Fruit fly (Drosophila melanogaster) whole organism, embryonic: ENCODE results near the gene ps.

Source experiments
- Ada2b ChIP-seq: fragments of 200-800 bp; sonication (Bioruptor generic); IDR thresholded peaks from 2 replicates; pipeline ENCODE4 v1.3.6; 2022; ENCODE audit warnings: missing biosample characterization, missing genetic modification characterization
- Awh ChIP-seq: fragments of 200-800 bp; sonication (Bioruptor generic); IDR thresholded peaks from 2 replicates; pipeline ENCODE4, ENCODE4 v1.3.6; 2022; ENCODE audit warnings: missing biosample characterization, missing genetic modification characterization
- CG10462 ChIP-seq: fragments of 200-800 bp; sonication (Bioruptor generic); optimal IDR thresholded peaks from 2 replicates; lab custom pipeline; 2016; ENCODE audit warnings: missing biosample characterization, missing genetic modification characterization
- CG12236 ChIP-seq: fragments of 200-800 bp; sonication (Bioruptor generic); optimal IDR thresholded peaks from 2 replicates; lab custom pipeline; 2016; ENCODE audit warnings: missing biosample characterization, missing genetic modification characterization
- CG14014 ChIP-seq: fragments of 200-800 bp; sonication (Bioruptor generic); IDR thresholded peaks from 2 replicates; pipeline ENCODE4 v1.3.6; 2022; ENCODE audit warnings: missing biosample characterization, missing genetic modification characterization
- CG15514 ChIP-seq: fragments of 200-800 bp; sonication (Bioruptor generic); optimal IDR thresholded peaks from 3 replicates; lab custom pipeline; 2017; ENCODE audit warnings: missing biosample characterization, missing genetic modification characterization, mild to moderate bottlenecking, moderate library complexity, missing genetic modification reagents
- CG17385 ChIP-seq: fragments of 200-800 bp; sonication (Bioruptor generic); optimal IDR thresholded peaks from 3 replicates; lab custom pipeline; 2018; ENCODE audit warnings: missing biosample characterization, mild to moderate bottlenecking, missing genetic modification characterization
- CG17612 ChIP-seq: fragments of 200-800 bp; sonication (Bioruptor generic); IDR thresholded peaks from 2 replicates; pipeline ENCODE4 v1.3.6; 2022; ENCODE audit warnings: missing biosample characterization, missing genetic modification characterization
- CG18619 ChIP-seq: fragments of 200-800 bp; sonication (Bioruptor generic); optimal IDR thresholded peaks from 3 replicates; lab custom pipeline; 2017; ENCODE audit warnings: missing biosample characterization, mild to moderate bottlenecking, missing genetic modification characterization
- CG2199 ChIP-seq: fragments of 200-800 bp; sonication (Bioruptor generic); IDR thresholded peaks from 3 replicates; pipeline ENCODE4 v1.3.6; 2022; ENCODE audit warnings: missing biosample characterization, missing genetic modification characterization
- CG2678 ChIP-seq: fragments of 200-800 bp; sonication (Bioruptor generic); optimal IDR thresholded peaks from 3 replicates; lab custom pipeline; 2019; ENCODE audit warnings: missing biosample characterization, mild to moderate bottlenecking, missing genetic modification characterization, moderate library complexity
- CG34224 ChIP-seq: fragments of 200-800 bp; sonication (Bioruptor generic); IDR thresholded peaks from 3 replicates; pipeline ENCODE4 v1.3.6; 2022; ENCODE audit warnings: missing biosample characterization, missing genetic modification characterization; ENCODE audit not compliant: partially characterized antibody
- CG34422 ChIP-seq: fragments of 200-800 bp; sonication (Bioruptor generic); IDR thresholded peaks from 3 replicates; pipeline ENCODE4 v1.3.6; 2022; ENCODE audit warnings: missing biosample characterization, missing genetic modification characterization
- CG3726 ChIP-seq: fragments of 200-800 bp; sonication (Bioruptor generic); IDR thresholded peaks from 3 replicates; pipeline ENCODE4, ENCODE4 v1.3.6; 2022; ENCODE audit warnings: missing biosample characterization, missing genetic modification characterization
- CG4360 ChIP-seq: fragments of 200-800 bp; sonication (Bioruptor generic); IDR thresholded peaks from 2 replicates; pipeline ENCODE4 v1.3.6; 2022; ENCODE audit warnings: missing biosample characterization, missing genetic modification characterization
- CG43689 ChIP-seq: fragments of 200-800 bp; sonication (Bioruptor generic); IDR thresholded peaks from 2 replicates; pipeline ENCODE4 v1.3.6; 2022; ENCODE audit warnings: missing biosample characterization, missing genetic modification characterization
- CG6654 ChIP-seq: fragments of 200-800 bp; sonication (Bioruptor generic); optimal IDR thresholded peaks from 2 replicates; lab custom pipeline; 2017; ENCODE audit warnings: missing biosample characterization, mild to moderate bottlenecking, missing genetic modification characterization
- CG6683 ChIP-seq: fragments of 200-800 bp; sonication (Bioruptor generic); optimal IDR thresholded peaks from 2 replicates; lab custom pipeline; 2017; ENCODE audit warnings: missing biosample characterization, mild to moderate bottlenecking, missing genetic modification characterization, missing genetic modification reagents
- CG7839 ChIP-seq: fragments of 200-800 bp; sonication (Bioruptor generic); optimal IDR thresholded peaks from 3 replicates; lab custom pipeline; 2018; ENCODE audit warnings: missing biosample characterization, mild to moderate bottlenecking, missing genetic modification characterization, moderate library complexity
- CG7963 ChIP-seq: fragments of 200-800 bp; sonication (Bioruptor generic); IDR thresholded peaks from 3 replicates; pipeline ENCODE4 v1.3.6; 2022; ENCODE audit warnings: missing biosample characterization, missing genetic modification characterization; ENCODE audit not compliant: partially characterized antibody
- CG8924 ChIP-seq: fragments of 200-800 bp; optimal IDR thresholded peaks from 3 replicates; lab custom pipeline; 2019; ENCODE audit warnings: missing biosample characterization, mild to moderate bottlenecking, missing genetic modification characterization, moderate library complexity
- CG8944 ChIP-seq: fragments of 200-800 bp; sonication (Bioruptor generic); optimal IDR thresholded peaks from 3 replicates; lab custom pipeline; 2016; ENCODE audit warnings: missing biosample characterization, missing genetic modification characterization
- D19A ChIP-seq: fragments of 200-800 bp; optimal IDR thresholded peaks from 3 replicates; lab custom pipeline; 2019; ENCODE audit warnings: missing biosample characterization, mild to moderate bottlenecking, missing genetic modification characterization, moderate library complexity
- Dfd ChIP-seq, 2 experiments: fragments of >200 bp; optimal IDR thresholded peaks; 2 replicates each; lab custom pipeline; 2017; ENCODE audit warnings: missing biosample characterization in 2 of 2, missing genetic modification characterization in 2 of 2
- Dref ChIP-seq: fragments of 200-800 bp; sonication (Bioruptor generic); IDR thresholded peaks from 2 replicates; pipeline ENCODE4 v1.3.6; 2022; ENCODE audit warnings: missing biosample characterization, missing genetic modification characterization
- HLH3B ChIP-seq: fragments of 200-800 bp; sonication (Bioruptor generic); IDR thresholded peaks from 2 replicates; pipeline ENCODE4 v1.3.6; 2022; ENCODE audit warnings: missing biosample characterization, missing genetic modification characterization
- Lim3 ChIP-seq: fragments of 200-800 bp; sonication (Bioruptor generic); IDR thresholded peaks from 2 replicates; pipeline ENCODE4 v1.3.6; 2022; ENCODE audit warnings: missing biosample characterization, missing genetic modification characterization
- Med ChIP-seq: fragments of 200-800 bp; sonication (Bioruptor generic); peaks from one replicate; lab custom pipeline; 2016; ENCODE audit warnings: missing biosample characterization, missing genetic modification characterization, mild to moderate bottlenecking, inconsistent platforms, moderate library complexity
- Nf-YC ChIP-seq: fragments of 200-800 bp; optimal IDR thresholded peaks from 3 replicates; lab custom pipeline; 2019; ENCODE audit warnings: missing biosample characterization, mild to moderate bottlenecking, missing genetic modification characterization, moderate library complexity
- Sin3A ChIP-seq: fragments of >200 bp; optimal IDR thresholded peaks from 2 replicates; lab custom pipeline; 2018
- Six4 ChIP-seq: fragments of 200-800 bp; sonication (Bioruptor generic); optimal IDR thresholded peaks from 2 replicates; lab custom pipeline; 2016; ENCODE audit warnings: missing biosample characterization, missing genetic modification characterization
- cas ChIP-seq: fragments of 200-800 bp; sonication (Bioruptor generic); IDR thresholded peaks from 2 replicates; pipeline ENCODE4 v1.3.6; 2022; ENCODE audit warnings: missing biosample characterization, missing genetic modification characterization
- chif ChIP-seq, 2 experiments: fragments of 200-800 bp; sonication (Bioruptor generic); optimal IDR thresholded peaks; 3 replicates each; lab custom pipeline; 2016; ENCODE audit warnings: missing biosample characterization in 2 of 2, missing genetic modification characterization in 2 of 2
- crc ChIP-seq: fragments of 200-800 bp; sonication (Bioruptor generic); optimal IDR thresholded peaks from 2 replicates; lab custom pipeline; 2016; ENCODE audit warnings: missing biosample characterization, missing genetic modification characterization
- dimm ChIP-seq: fragments of 200-800 bp; sonication (Bioruptor generic); IDR thresholded peaks from 2 replicates; pipeline ENCODE4 v1.3.6; 2022; ENCODE audit warnings: missing biosample characterization, missing genetic modification characterization
- dpn ChIP-seq, 2 experiments: fragments of 200-800 bp; sonication (Bioruptor generic); optimal IDR thresholded peaks; 3 replicates each; lab custom pipeline; 2016; ENCODE audit warnings: missing biosample characterization in 2 of 2, missing genetic modification characterization in 2 of 2
- kah ChIP-seq: fragments of 200-800 bp; sonication (Bioruptor generic); optimal IDR thresholded peaks from 2 replicates; lab custom pipeline; 2018; ENCODE audit warnings: missing biosample characterization, mild to moderate bottlenecking, missing genetic modification characterization
- nmo ChIP-seq: fragments of 200-800 bp; sonication (Bioruptor generic); optimal IDR thresholded peaks from 2 replicates; lab custom pipeline; 2018; ENCODE audit warnings: missing biosample characterization, mild to moderate bottlenecking, missing genetic modification characterization, moderate library complexity
- prd ChIP-seq, 3 experiments: fragments of >200 bp in 2 of 3; fragments of 200-800 bp in 1 of 3; sonication (Bioruptor generic) in 1 of 3; optimal IDR thresholded peaks in 2 of 3; IDR thresholded peaks in 1 of 3; 2 replicates in 2 of 3; 3 replicates in 1 of 3; pipeline versions ENCODE4 v1.3.6 to Lab custom; 2017 to 2022; ENCODE audit warnings: missing biosample characterization in 1 of 3, missing genetic modification characterization in 1 of 3
- pum ChIP-seq: fragments of 200-800 bp; sonication (Bioruptor generic); optimal IDR thresholded peaks from 2 replicates; lab custom pipeline; 2016; ENCODE audit warnings: missing biosample characterization, missing genetic modification characterization
- row ChIP-seq: fragments of 200-800 bp; sonication (Bioruptor generic); IDR thresholded peaks from 3 replicates; pipeline ENCODE4 v1.3.6; 2022; ENCODE audit warnings: missing biosample characterization, missing genetic modification characterization
- scrt ChIP-seq: fragments of 200-800 bp; sonication (Bioruptor generic); optimal IDR thresholded peaks from 2 replicates; lab custom pipeline; 2018; ENCODE audit warnings: missing biosample characterization, mild to moderate bottlenecking, missing genetic modification characterization, moderate library complexity
- sens ChIP-seq: fragments of 200-800 bp; sonication (Bioruptor generic); peaks from one replicate; lab custom pipeline; 2016; ENCODE audit warnings: missing biosample characterization, missing genetic modification characterization
- tap ChIP-seq: fragments of 200-800 bp; optimal IDR thresholded peaks from 3 replicates; lab custom pipeline; 2019; ENCODE audit warnings: missing biosample characterization, mild to moderate bottlenecking, missing genetic modification characterization, moderate library complexity
- tll ChIP-seq, 2 experiments: fragments of 200-800 bp in 1 of 2; fragments of >200 bp in 1 of 2; sonication (Bioruptor generic) in 1 of 2; optimal IDR thresholded peaks; 2 replicates each; lab custom pipeline; 2017 to 2019; ENCODE audit warnings: missing biosample characterization in 2 of 2, missing genetic modification characterization in 2 of 2, mild to moderate bottlenecking in 1 of 2, moderate library complexity in 1 of 2
- vvl ChIP-seq: fragments of 200-800 bp; sonication (Bioruptor generic); IDR thresholded peaks from 2 replicates; pipeline ENCODE4 v1.3.6; 2022; ENCODE audit warnings: missing biosample characterization, missing genetic modification characterization
- zen2 ChIP-seq: fragments of 200-800 bp; sonication (Bioruptor generic); IDR thresholded peaks from 3 replicates; pipeline ENCODE4 v1.3.6; 2022; ENCODE audit warnings: missing biosample characterization, missing genetic modification characterization; ENCODE audit not compliant: partially characterized antibody
- zfh2 ChIP-seq: fragments of 200-800 bp; sonication (Bioruptor generic); optimal IDR thresholded peaks from 2 replicates; lab custom pipeline; 2016; ENCODE audit warnings: missing biosample characterization, missing genetic modification characterization

Gene ps

dm6 chr3R:9395998-9396397 lies 21.7 kb upstream of the ps start:
- TF ChIP-seq cas (GFP tag; lab: Robert Waterston, UW) = no peak
- 0 out of 2 replicates have a peak, but pooled peaks have one; percentile 11 for TF ChIP-seq CG4360 (GFP tag; lab: Robert Waterston, UW)
- no peak for TF ChIP-seq chif (GFP tag; optimal IDR thresholded peaks at IDR 0.05; lab: Kevin White, UChicago)
- no peak for TF ChIP-seq CG6654 (GFP tag; lab: Kevin White, UChicago)
- TF ChIP-seq prd (optimal IDR thresholded peaks at IDR 0.05; lab: Kevin White, UChicago) = no peak
- 0 out of 3 replicates have a peak, but pooled peaks have one; percentile 7 for TF ChIP-seq prd (GFP tag; IDR thresholded peaks at IDR 0.05; lab: Robert Waterston, UW)
- no peak for TF ChIP-seq CG34224 (GFP tag; lab: Robert Waterston, UW)
- no peak for TF ChIP-seq Nf-YC (tag; lab: Kevin White, UChicago)
- TF ChIP-seq Ada2b (GFP tag; lab: Robert Waterston, UW) = no peak
- no peak for TF ChIP-seq CG8944
- TF ChIP-seq Dfd (GFP tag; optimal IDR thresholded peaks at IDR 0.05; lab: Kevin White, UChicago) = no peak
- TF ChIP-seq CG34422 = 0 out of 3 replicates have a peak, but pooled peaks have one; percentile 17
- no peak for TF ChIP-seq tap (tag; lab: Kevin White, UChicago)
- no peak for TF ChIP-seq dpn (GFP tag; optimal IDR thresholded peaks at IDR 0.05; lab: Kevin White, UChicago)
- no peak for TF ChIP-seq CG17612 (GFP tag; lab: Robert Waterston, UW)
- no peak for TF ChIP-seq CG8924 (tag; lab: Kevin White, UChicago)
- TF ChIP-seq CG12236 = no peak
- TF ChIP-seq D19A (tag; lab: Kevin White, UChicago) = peak; percentile 11
- peak; percentile 53 for TF ChIP-seq scrt
- peak; percentile 48 for TF ChIP-seq sens (GFP tag; lab: Kevin White, UChicago)
- TF ChIP-seq nmo (GFP tag; lab: Kevin White, UChicago) = no peak
- TF ChIP-seq CG17385 (GFP tag; lab: Kevin White, UChicago) = no peak
- no peak for TF ChIP-seq tll (GFP tag; optimal IDR thresholded peaks at IDR 0.05; lab: Kevin White, UChicago)
- TF ChIP-seq CG15514 = no peak
- TF ChIP-seq HLH3B (GFP tag; lab: Robert Waterston, UW) = no peak
- TF ChIP-seq row = no peak
- TF ChIP-seq kah (GFP tag; lab: Kevin White, UChicago) = no peak
- no peak for TF ChIP-seq Awh (GFP tag; lab: Robert Waterston, UW)
- peak; percentile 57; the same call in 1 of the 3 replicates for TF ChIP-seq CG2199
- TF ChIP-seq Med (GFP tag; lab: Kevin White, UChicago) = peak; percentile 69
- TF ChIP-seq pum (GFP tag; lab: Kevin White, UChicago) = no peak
- 0 out of 2 replicates have a peak, but pooled peaks have one; percentile 6 for TF ChIP-seq CG43689

- TF ChIP-seq CG14014 (no peak), Lim3 (GFP tag; lab: Robert Waterston, UW) (no peak), crc (GFP tag; lab: Kevin White, UChicago) (no peak), zen2 (no peak), CG8924 (tag; lab: Kevin White, UChicago) (no peak), CG6683 (GFP tag; lab: Kevin White, UChicago) (no peak), CG7839 (tag; lab: Kevin White, UChicago) (no peak), CG3726 (GFP tag; lab: Robert Waterston, UW) (no peak), zfh2 (GFP tag; lab: Kevin White, UChicago) (no peak), CG7963 (GFP tag; lab: Robert Waterston, UW) (no peak), CG10462 (GFP tag; lab: Kevin White, UChicago) (no peak), vvl (GFP tag; lab: Robert Waterston, UW) (no peak), Dref (GFP tag; lab: Robert Waterston, UW) (no peak), CG18619 (GFP tag; lab: Kevin White, UChicago) (no peak), Six4 (GFP tag; lab: Kevin White, UChicago) (no peak), CG2678 (tag; lab: Kevin White, UChicago) (no peak), Sin3A (no peak), dimm (no peak)
- TF ChIP-seq, all 482 proteins: peak for 0
Observed at dm6 chr3R:9397890-9398289, 19.9 kb upstream of the ps start, which contains the start of gene Or85f. Or85f (plus strand) TSS chr3R:9398190.
